Fruit fly (Drosophila melanogaster) whole organism, embryonic: ENCODE results near the gene gig.

Source experiments
- Adf1 ChIP-seq: fragments of 200-800 bp; sonication (Bioruptor generic); IDR thresholded peaks from 2 replicates; pipeline ENCODE4 v1.3.6; 2022; ENCODE audit warnings: missing biosample characterization, missing genetic modification characterization
- B-H2 ChIP-seq: fragments of 200-800 bp; sonication (Bioruptor generic); optimal IDR thresholded peaks from 2 replicates; lab custom pipeline; 2018; ENCODE audit warnings: missing biosample characterization, mild to moderate bottlenecking, missing genetic modification characterization
- CG10321 ChIP-seq: fragments of 200-800 bp; sonication (Bioruptor generic); IDR thresholded peaks from 2 replicates; pipeline ENCODE4 v1.3.6; 2022; ENCODE audit warnings: missing biosample characterization, missing genetic modification characterization
- CG10543 ChIP-seq: fragments of 200-800 bp; sonication (Bioruptor generic); optimal IDR thresholded peaks from 3 replicates; lab custom pipeline; 2017; ENCODE audit warnings: missing biosample characterization, mild to moderate bottlenecking, missing genetic modification characterization, moderate library complexity
- CG11085 ChIP-seq: fragments of 200-800 bp; sonication (Bioruptor generic); IDR thresholded peaks from 2 replicates; pipeline ENCODE4 v1.3.6; 2022; ENCODE audit warnings: missing biosample characterization, missing genetic modification characterization
- CG12769 ChIP-seq: fragments of 200-800 bp; sonication (Bioruptor generic); optimal IDR thresholded peaks from 2 replicates; lab custom pipeline; 2019; ENCODE audit warnings: missing biosample characterization, mild to moderate bottlenecking, missing genetic modification characterization, moderate library complexity
- CG13296 ChIP-seq: fragments of 200-800 bp; sonication (Bioruptor generic); optimal IDR thresholded peaks from 3 replicates; lab custom pipeline; 2018; ENCODE audit warnings: missing biosample characterization, mild to moderate bottlenecking, missing genetic modification characterization
- CG13894 ChIP-seq: fragments of 200-800 bp; sonication (Bioruptor generic); optimal IDR thresholded peaks from 3 replicates; lab custom pipeline; 2018; ENCODE audit warnings: missing biosample characterization, mild to moderate bottlenecking, missing genetic modification characterization, moderate library complexity
- CG16779 ChIP-seq: fragments of 200-800 bp; sonication (Bioruptor generic); IDR thresholded peaks from 2 replicates; pipeline ENCODE4 v1.3.6; 2022; ENCODE audit warnings: missing biosample characterization, missing genetic modification characterization
- CG16863 ChIP-seq: fragments of 200-800 bp; sonication (Bioruptor generic); optimal IDR thresholded peaks from 3 replicates; lab custom pipeline; 2016; ENCODE audit warnings: missing biosample characterization, missing genetic modification characterization
- CG17612 ChIP-seq: fragments of 200-800 bp; sonication (Bioruptor generic); IDR thresholded peaks from 2 replicates; pipeline ENCODE4 v1.3.6; 2022; ENCODE audit warnings: missing biosample characterization, missing genetic modification characterization
- CG18262 ChIP-seq: fragments of 200-800 bp; optimal IDR thresholded peaks from 3 replicates; lab custom pipeline; 2019; ENCODE audit warnings: missing biosample characterization, mild to moderate bottlenecking, missing genetic modification characterization, moderate library complexity
- CG18599 ChIP-seq: fragments of 200-800 bp; sonication (Bioruptor generic); optimal IDR thresholded peaks from 3 replicates; lab custom pipeline; 2017; ENCODE audit warnings: missing biosample characterization, missing genetic modification characterization, mild to moderate bottlenecking, moderate library complexity, missing genetic modification reagents
- CG2199 ChIP-seq: fragments of 200-800 bp; sonication (Bioruptor generic); IDR thresholded peaks from 3 replicates; pipeline ENCODE4 v1.3.6; 2022; ENCODE audit warnings: missing biosample characterization, missing genetic modification characterization
- CG32532 ChIP-seq: fragments of 200-800 bp; sonication (Bioruptor generic); IDR thresholded peaks from 2 replicates; pipeline ENCODE4 v1.3.6; 2022; ENCODE audit warnings: missing biosample characterization, missing genetic modification characterization
- CG32772 ChIP-seq: fragments of 200-800 bp; sonication (Bioruptor generic); IDR thresholded peaks from 2 replicates; pipeline ENCODE4 v1.3.6; 2022; ENCODE audit warnings: missing biosample characterization, missing genetic modification characterization
- CG34224 ChIP-seq: fragments of 200-800 bp; sonication (Bioruptor generic); IDR thresholded peaks from 3 replicates; pipeline ENCODE4 v1.3.6; 2022; ENCODE audit warnings: missing biosample characterization, missing genetic modification characterization; ENCODE audit not compliant: partially characterized antibody
- CG42726 ChIP-seq: fragments of 200-800 bp; sonication (Bioruptor generic); IDR thresholded peaks from 2 replicates; pipeline ENCODE4 v1.3.6; 2022; ENCODE audit warnings: missing biosample characterization, missing genetic modification characterization; ENCODE audit not compliant: partially characterized antibody
- CG4707 ChIP-seq: fragments of 200-800 bp; sonication (Bioruptor generic); optimal IDR thresholded peaks from 2 replicates; lab custom pipeline; 2018; ENCODE audit warnings: missing biosample characterization, mild to moderate bottlenecking, missing genetic modification characterization, moderate library complexity
- CG7372 ChIP-seq: fragments of 200-800 bp; sonication (Bioruptor generic); IDR thresholded peaks from 2 replicates; pipeline ENCODE4 v1.3.6; 2022; ENCODE audit warnings: missing biosample characterization, missing genetic modification characterization
- CG8290 ChIP-seq, 3 experiments: fragments of 200-800 bp; sonication (Bioruptor generic); optimal IDR thresholded peaks; 2 replicates each; lab custom pipeline; 2016 to 2019; ENCODE audit warnings: missing biosample characterization in 3 of 3, missing genetic modification characterization in 3 of 3, mild to moderate bottlenecking in 2 of 3, moderate library complexity in 1 of 3
- CG9437 ChIP-seq: fragments of 200-800 bp; sonication (Bioruptor generic); optimal IDR thresholded peaks from 2 replicates; lab custom pipeline; 2018; ENCODE audit warnings: missing biosample characterization, mild to moderate bottlenecking, missing genetic modification characterization
- CG9932 ChIP-seq: fragments of 200-800 bp; sonication (Bioruptor generic); IDR thresholded peaks from 2 replicates; pipeline ENCODE4 v1.3.6; 2022; ENCODE audit warnings: missing biosample characterization, missing genetic modification characterization
- Deaf1 ChIP-seq: fragments of 200-800 bp; optimal IDR thresholded peaks from 3 replicates; lab custom pipeline; 2019; ENCODE audit warnings: missing biosample characterization, mild to moderate bottlenecking, missing genetic modification characterization, moderate library complexity
- Ets65A ChIP-seq: fragments of 200-800 bp; sonication (Bioruptor generic); peaks from one replicate; lab custom pipeline; 2016; ENCODE audit warnings: missing biosample characterization, missing genetic modification characterization
- Hmr ChIP-seq: fragments of 200-800 bp; sonication (Bioruptor generic); optimal IDR thresholded peaks from 3 replicates; lab custom pipeline; 2017; ENCODE audit warnings: mild to moderate bottlenecking, missing biosample characterization, missing genetic modification reagents, missing genetic modification characterization
- Hr3 ChIP-seq: fragments of 200-800 bp; sonication (Bioruptor generic); optimal IDR thresholded peaks from 3 replicates; lab custom pipeline; 2016; ENCODE audit warnings: missing biosample characterization, missing genetic modification characterization
- Jarid2 ChIP-seq: fragments of 200-800 bp; sonication (Bioruptor generic); optimal IDR thresholded peaks from 3 replicates; lab custom pipeline; 2017; ENCODE audit warnings: mild to moderate bottlenecking, missing biosample characterization, missing genetic modification reagents, missing genetic modification characterization
- Meics ChIP-seq: fragments of 200-800 bp; sonication (Bioruptor generic); optimal IDR thresholded peaks from 2 replicates; lab custom pipeline; 2017; ENCODE audit warnings: missing biosample characterization, mild to moderate bottlenecking, missing genetic modification characterization
- Nf-YB ChIP-seq: fragments of 200-800 bp; sonication (Bioruptor generic); optimal IDR thresholded peaks from 3 replicates; lab custom pipeline; 2019; ENCODE audit warnings: missing biosample characterization, mild to moderate bottlenecking, missing genetic modification characterization, moderate library complexity
- Rx ChIP-seq: fragments of 200-800 bp; sonication (Bioruptor generic); IDR thresholded peaks from 2 replicates; pipeline ENCODE4 v1.3.6; 2022; ENCODE audit warnings: missing biosample characterization, missing genetic modification characterization
- amos ChIP-seq: fragments of 200-800 bp; sonication (Bioruptor generic); IDR thresholded peaks from 2 replicates; pipeline ENCODE4 v1.3.6; 2022; ENCODE audit warnings: missing biosample characterization, missing genetic modification characterization; ENCODE audit not compliant: partially characterized antibody
- chinmo ChIP-seq: fragments of 200-800 bp; sonication (Bioruptor generic); IDR thresholded peaks from 4 replicates; pipeline ENCODE4 v1.3.6; 2022; ENCODE audit warnings: missing biosample characterization, missing genetic modification characterization; ENCODE audit not compliant: partially characterized antibody
- crol ChIP-seq: fragments of 200-800 bp; sonication (Bioruptor generic); IDR thresholded peaks from 2 replicates; pipeline ENCODE4 v1.3.6; 2022; ENCODE audit warnings: missing biosample characterization, missing genetic modification characterization
- gce ChIP-seq: fragments of 200-800 bp; sonication (Bioruptor generic); IDR thresholded peaks from 3 replicates; pipeline ENCODE4 v1.3.6; 2022; ENCODE audit warnings: missing biosample characterization, missing genetic modification characterization
- gro ChIP-seq: fragments of 200-800 bp; sonication (Bioruptor generic); optimal IDR thresholded peaks from 2 replicates; lab custom pipeline; 2016; ENCODE audit warnings: missing biosample characterization, missing genetic modification characterization
- hkb ChIP-seq, 2 experiments: fragments of 200-800 bp in 1 of 2; fragments of >200 bp in 1 of 2; sonication (Bioruptor generic) in 1 of 2; IDR thresholded peaks in 1 of 2; optimal IDR thresholded peaks in 1 of 2; 2 replicates each; pipeline versions ENCODE4 v1.3.6 to Lab custom; 2017 to 2022; ENCODE audit warnings: missing biosample characterization in 1 of 2, missing genetic modification characterization in 1 of 2
- mirr ChIP-seq: fragments of 200-800 bp; sonication (Bioruptor generic); optimal IDR thresholded peaks from 3 replicates; lab custom pipeline; 2018; ENCODE audit warnings: missing biosample characterization, mild to moderate bottlenecking, missing genetic modification characterization
- pho ChIP-seq: fragments of 200-800 bp; sonication (Bioruptor generic); optimal IDR thresholded peaks from 2 replicates; lab custom pipeline; 2016; ENCODE audit warnings: missing biosample characterization, missing genetic modification characterization
- rib ChIP-seq: fragments of 200-800 bp; sonication (Bioruptor generic); IDR thresholded peaks from 2 replicates; pipeline ENCODE4 v1.3.6; 2022; ENCODE audit warnings: missing biosample characterization, missing genetic modification characterization
- row ChIP-seq: fragments of 200-800 bp; sonication (Bioruptor generic); IDR thresholded peaks from 3 replicates; pipeline ENCODE4 v1.3.6; 2022; ENCODE audit warnings: missing biosample characterization, missing genetic modification characterization
- scrt ChIP-seq: fragments of 200-800 bp; sonication (Bioruptor generic); optimal IDR thresholded peaks from 2 replicates; lab custom pipeline; 2018; ENCODE audit warnings: missing biosample characterization, mild to moderate bottlenecking, missing genetic modification characterization, moderate library complexity
- tgo ChIP-seq: fragments of 200-800 bp; sonication (Bioruptor generic); IDR thresholded peaks from 3 replicates; pipeline ENCODE4 v1.3.6; 2022; ENCODE audit warnings: missing biosample characterization, missing genetic modification characterization
- unpg ChIP-seq: fragments of 200-800 bp; sonication (Bioruptor generic); optimal IDR thresholded peaks from 3 replicates; lab custom pipeline; 2018; ENCODE audit warnings: missing biosample characterization, mild to moderate bottlenecking, missing genetic modification characterization, moderate library complexity
- z ChIP-seq: fragments of 200-800 bp; sonication (Bioruptor generic); IDR thresholded peaks from 3 replicates; pipeline ENCODE4 v1.3.6; 2022; ENCODE audit warnings: missing biosample characterization, missing genetic modification characterization
- zen2 ChIP-seq: fragments of 200-800 bp; sonication (Bioruptor generic); IDR thresholded peaks from 3 replicates; pipeline ENCODE4 v1.3.6; 2022; ENCODE audit warnings: missing biosample characterization, missing genetic modification characterization; ENCODE audit not compliant: partially characterized antibody

gig gene

dm6 chr3L:20085035-20085434 is 43.9 kb upstream of the gig start:
- TF ChIP-seq Ets65A (GFP tag; lab: Kevin White, UChicago) (peak; percentile 91), CG16863 (GFP tag; lab: Kevin White, UChicago) (no peak)

- TF ChIP-seq CG32772 (no peak), CG8290 (GFP tag; optimal IDR thresholded peaks at IDR 0.05; lab: Kevin White, UChicago) (no peak), CG8290 (tag; optimal IDR thresholded peaks at IDR 0.05; lab: Kevin White, UChicago) (peak in 1 of 2 experiments; percentile 25), CG13296 (no peak), CG7372 (GFP tag; lab: Robert Waterston, UW) (peak; percentile 50), Nf-YB (no peak), gce (GFP tag; lab: Robert Waterston, UW) (no peak), CG10543 (peak; percentile 64), rib (GFP tag; lab: Robert Waterston, UW) (no peak), Meics (GFP tag; lab: Kevin White, UChicago) (peak; percentile 7), CG32532 (GFP tag; lab: Robert Waterston, UW) (peak; percentile 28; the same call in 1 of the 2 replicates), CG9932 (no peak), Deaf1 (peak; percentile 99), Hmr (GFP tag; lab: Kevin White, UChicago) (peak; percentile 1), CG4707 (GFP tag; lab: Kevin White, UChicago) (no peak), row (GFP tag; lab: Robert Waterston, UW) (no peak), scrt (GFP tag; lab: Kevin White, UChicago) (peak; percentile 96), tgo (no peak), z (GFP tag; lab: Robert Waterston, UW) (peak; percentile 95), chinmo (GFP tag; lab: Robert Waterston, UW) (peak; percentile 88; the same call in 3 of the 4 replicates), B-H2 (GFP tag; lab: Kevin White, UChicago) (peak; percentile 27), hkb (optimal IDR thresholded peaks at IDR 0.05; lab: Kevin White, UChicago) (no peak), hkb (GFP tag; IDR thresholded peaks at IDR 0.05; lab: Robert Waterston, UW) (0 out of 2 replicates have a peak, but pooled peaks have one; percentile 23), CG10321 (GFP tag; lab: Robert Waterston, UW) (0 out of 2 replicates have a peak, but pooled peaks have one; percentile 15), CG34224 (GFP tag; lab: Robert Waterston, UW) (peak; percentile 22; the same call in 1 of the 3 replicates), CG13894 (tag; lab: Kevin White, UChicago) (peak; percentile 79), CG42726 (GFP tag; lab: Robert Waterston, UW) (peak; percentile 25; the same call in 1 of the 2 replicates), pho (GFP tag; lab: Kevin White, UChicago) (no peak), CG17612 (GFP tag; lab: Robert Waterston, UW) (no peak), CG11085 (GFP tag; lab: Robert Waterston, UW) (peak; percentile 32; the same call in 1 of the 2 replicates), amos (GFP tag; lab: Robert Waterston, UW) (peak; percentile 40; the same call in 1 of the 2 replicates), Jarid2 (GFP tag; lab: Kevin White, UChicago) (peak; percentile 76), mirr (GFP tag; lab: Kevin White, UChicago) (peak; percentile 16), crol (GFP tag; lab: Robert Waterston, UW) (0 out of 2 replicates have a peak, but pooled peaks have one; percentile 23), Hr3 (GFP tag; lab: Kevin White, UChicago) (no peak), Rx (GFP tag; lab: Robert Waterston, UW) (0 out of 2 replicates have a peak, but pooled peaks have one; percentile 4), CG18262 (tag; lab: Kevin White, UChicago) (no peak), CG2199 (no peak), CG18599 (GFP tag; lab: Kevin White, UChicago) (peak; percentile 13), unpg (GFP tag; lab: Kevin White, UChicago) (no peak), gro (GFP tag; lab: Kevin White, UChicago) (peak; percentile 33), zen2 (GFP tag; lab: Robert Waterston, UW) (no peak), CG12769 (tag; lab: Kevin White, UChicago) (peak; percentile 58), CG9437 (GFP tag; lab: Kevin White, UChicago) (peak; percentile 70), Adf1 (GFP tag; lab: Robert Waterston, UW) (peak; percentile 19; the same call in 1 of the 2 replicates), CG16779 (0 out of 2 replicates have a peak, but pooled peaks have one; percentile 22)
These were observed 40.1 kb upstream of the gig start, which contains the start of gene sNPF-R for dm6 chr3L:20088755-20089334. Gene sNPF-R, minus strand, starts transcription at chr3L:20089007.
